Worm (Caenorhabditis elegans) whole organism, L1 larva: ENCODE data around the gene H37A05.4.

Experiments used
- C04F5.9 ChIP-seq: sonication (generic microtip); optimal IDR thresholded peaks from 2 replicates; lab custom pipeline; 2016; ENCODE audit warnings: missing genetic modification characterization, missing compliant biosample characterization
- C16A3.4 ChIP-seq: fragments of 150-350 bp; optimal IDR thresholded peaks from 2 replicates; lab custom pipeline; 2014; ENCODE audit warnings: missing biosample characterization, missing genetic modification characterization
- Y116A8C.19 ChIP-seq: sonication (generic microtip); optimal IDR thresholded peaks from 2 replicates; lab custom pipeline; 2016; ENCODE audit warnings: missing compliant biosample characterization, missing genetic modification characterization, borderline replicate concordance
- aly-2 ChIP-seq: fragments of 150-350 bp; optimal IDR thresholded peaks from 2 replicates; lab custom pipeline; 2014; ENCODE audit warnings: missing biosample characterization, missing genetic modification characterization
- blmp-1 ChIP-seq: fragments of 150-350 bp; optimal IDR thresholded peaks from 2 replicates; lab custom pipeline; 2014; ENCODE audit warnings: missing biosample characterization, missing genetic modification characterization
- ceh-88 ChIP-seq: fragments of 200-800 bp; sonication (Bioruptor generic); IDR thresholded peaks from 2 replicates; pipeline ENCODE4 v1.3.6; 2022; ENCODE audit warnings: missing genetic modification characterization, missing compliant biosample characterization
- dpl-1 ChIP-seq, 3 experiments: fragments of 150-350 bp in 2 of 3; sonication (generic microtip) in 1 of 3; optimal IDR thresholded peaks; 2 replicates each; lab custom pipeline; 2014 to 2017; ENCODE audit warnings: missing biosample characterization in 3 of 3, missing genetic modification characterization in 3 of 3, missing genetic modification reagents in 3 of 3
- dsc-1 ChIP-seq: sonication (generic microtip); optimal IDR thresholded peaks from 2 replicates; lab custom pipeline; 2016; ENCODE audit warnings: mild to moderate bottlenecking, missing genetic modification characterization, missing compliant biosample characterization
- efl-1 ChIP-seq, 4 experiments: fragments of 150-350 bp; optimal IDR thresholded peaks in 3 of 4; peaks in 1 of 4; 1 replicate in 1 of 4; 2 replicates in 3 of 4; lab custom pipeline; 2014; ENCODE audit warnings: missing biosample characterization in 2 of 4, missing genetic modification characterization in 2 of 4, missing genetic modification reagents in 2 of 4
- elt-2 ChIP-seq: sonication (generic microtip); optimal IDR thresholded peaks from 2 replicates; lab custom pipeline; 2016; ENCODE audit warnings: missing genetic modification characterization, mild to moderate bottlenecking, inconsistent platforms, missing compliant biosample characterization, missing genetic modification reagents
- elt-3 ChIP-seq, 6 experiments: fragments of 150-350 bp in 1 of 6; sonication (generic microtip); optimal IDR thresholded peaks; 2 replicates each; lab custom pipeline; 2017 to 2018; ENCODE audit warnings: missing biosample characterization in 6 of 6, missing genetic modification characterization in 6 of 6, inconsistent platforms in 1 of 6
- fkh-10 ChIP-seq: sonication (generic microtip); optimal IDR thresholded peaks from 2 replicates; lab custom pipeline; 2017; ENCODE audit warnings: missing biosample characterization, missing genetic modification reagents, missing genetic modification characterization
- fkh-4 ChIP-seq: sonication (generic microtip); optimal IDR thresholded peaks from 2 replicates; lab custom pipeline; 2016; ENCODE audit warnings: missing compliant biosample characterization, missing genetic modification characterization, borderline replicate concordance
- grh-1 ChIP-seq: fragments of 200-800 bp; sonication (Bioruptor generic); IDR thresholded peaks from 2 replicates; pipeline ENCODE4 v1.3.6; 2022; ENCODE audit warnings: missing genetic modification reagents, missing genetic modification characterization, missing compliant biosample characterization
- jun-1 ChIP-seq: fragments of 150-350 bp; optimal IDR thresholded peaks from 2 replicates; lab custom pipeline; 2014; ENCODE audit warnings: missing biosample characterization, missing genetic modification reagents, missing genetic modification characterization
- lin-14 ChIP-seq: fragments of 200-800 bp; sonication (Bioruptor generic); optimal IDR thresholded peaks from 2 replicates; lab custom pipeline; 2018; ENCODE audit warnings: mild to moderate bottlenecking, missing genetic modification characterization, moderate library complexity, missing compliant biosample characterization
- lin-15B ChIP-seq: fragments of 150-350 bp; sonication (generic microtip); optimal IDR thresholded peaks from 3 replicates; lab custom pipeline; 2014; ENCODE audit warnings: missing biosample characterization, missing genetic modification characterization
- lin-35 ChIP-seq, 2 experiments: fragments of 150-350 bp; optimal IDR thresholded peaks; 2 replicates each; lab custom pipeline; 2014; ENCODE audit warnings: missing biosample characterization in 2 of 2, missing genetic modification characterization in 2 of 2, missing genetic modification reagents in 2 of 2
- lir-3 ChIP-seq: sonication (generic microtip); optimal IDR thresholded peaks from 2 replicates; lab custom pipeline; 2016; ENCODE audit warnings: mild to moderate bottlenecking, missing genetic modification characterization, moderate library complexity, missing compliant biosample characterization; ENCODE audit not compliant: poor library complexity
- mdl-1 ChIP-seq, 2 experiments: fragments of 150-350 bp; optimal IDR thresholded peaks; 2 replicates each; lab custom pipeline; 2014 to 2017; ENCODE audit warnings: missing biosample characterization in 2 of 2, missing genetic modification characterization in 2 of 2, inconsistent platforms in 1 of 2
- mef-2 ChIP-seq: fragments of 150-350 bp; optimal IDR thresholded peaks from 2 replicates; lab custom pipeline; 2014; ENCODE audit warnings: missing biosample characterization, missing genetic modification characterization
- mep-1 ChIP-seq: fragments of 150-350 bp; optimal IDR thresholded peaks from 2 replicates; lab custom pipeline; 2014; ENCODE audit warnings: missing biosample characterization, missing genetic modification characterization
- nhr-11 ChIP-seq: fragments of 150-350 bp; optimal IDR thresholded peaks from 2 replicates; lab custom pipeline; 2014; ENCODE audit warnings: missing biosample characterization, missing genetic modification characterization
- nhr-20 ChIP-seq: sonication (generic microtip); optimal IDR thresholded peaks from 2 replicates; lab custom pipeline; 2016; ENCODE audit warnings: mild to moderate bottlenecking, missing genetic modification characterization, missing compliant biosample characterization
- nhr-237 ChIP-seq: fragments of 150-350 bp; optimal IDR thresholded peaks from 2 replicates; lab custom pipeline; 2014; ENCODE audit warnings: missing biosample characterization, missing genetic modification characterization
- nhr-71 ChIP-seq: sonication (generic microtip); optimal IDR thresholded peaks from 2 replicates; lab custom pipeline; 2016; ENCODE audit warnings: mild to moderate bottlenecking, missing genetic modification characterization, moderate library complexity, missing compliant biosample characterization
- nhr-76 ChIP-seq: sonication (generic microtip); optimal IDR thresholded peaks from 2 replicates; lab custom pipeline; 2017; ENCODE audit warnings: missing biosample characterization, missing genetic modification characterization
- nhr-77 ChIP-seq: fragments of 150-350 bp; optimal IDR thresholded peaks from 2 replicates; lab custom pipeline; 2014; ENCODE audit warnings: missing biosample characterization, missing genetic modification characterization
- nhr-84 ChIP-seq: sonication (generic microtip); optimal IDR thresholded peaks from 2 replicates; lab custom pipeline; 2017; ENCODE audit warnings: missing biosample characterization, missing genetic modification characterization
- nhr-85 ChIP-seq: sonication (generic microtip); peaks from one replicate; lab custom pipeline; 2016; ENCODE audit warnings: missing genetic modification characterization, inconsistent platforms, missing compliant biosample characterization
- nhr-90 ChIP-seq: sonication (generic microtip); optimal IDR thresholded peaks from 2 replicates; lab custom pipeline; 2016; ENCODE audit warnings: mild to moderate bottlenecking, missing genetic modification characterization, missing compliant biosample characterization; ENCODE audit not compliant: poor library complexity
- pqm-1 ChIP-seq: sonication (generic microtip); optimal IDR thresholded peaks from 3 replicates; lab custom pipeline; 2017; ENCODE audit warnings: missing biosample characterization, missing genetic modification characterization
- skn-1 ChIP-seq: fragments of 150-350 bp; optimal IDR thresholded peaks from 2 replicates; lab custom pipeline; 2014; ENCODE audit warnings: missing biosample characterization, missing genetic modification characterization
- snu-23 ChIP-seq: sonication (generic microtip); optimal IDR thresholded peaks from 2 replicates; lab custom pipeline; 2016; ENCODE audit warnings: missing genetic modification characterization, missing compliant biosample characterization
- swsn-7 ChIP-seq: sonication (generic microtip); optimal IDR thresholded peaks from 2 replicates; lab custom pipeline; 2016; ENCODE audit warnings: missing genetic modification characterization, missing compliant biosample characterization
- tbx-2 ChIP-seq: sonication (generic microtip); optimal IDR thresholded peaks from 2 replicates; lab custom pipeline; 2016; ENCODE audit warnings: missing genetic modification characterization, missing compliant biosample characterization
- unc-30 ChIP-seq: sonication (generic microtip); optimal IDR thresholded peaks from 2 replicates; lab custom pipeline; 2017; ENCODE audit warnings: missing biosample characterization, missing genetic modification characterization
- unc-98 ChIP-seq: fragments of 200-800 bp; sonication (Bioruptor generic); IDR thresholded peaks from 2 replicates; pipeline ENCODE4 v1.3.6; 2022; ENCODE audit warnings: missing genetic modification characterization, missing compliant biosample characterization
- xbp-1 ChIP-seq: sonication (generic microtip); optimal IDR thresholded peaks from 2 replicates; lab custom pipeline; 2016; ENCODE audit warnings: missing genetic modification characterization, missing compliant biosample characterization
- zag-1 ChIP-seq: fragments of 150-350 bp; optimal IDR thresholded peaks from 2 replicates; lab custom pipeline; 2014; ENCODE audit warnings: missing biosample characterization, missing genetic modification characterization
- ztf-4 ChIP-seq: fragments of 150-350 bp; optimal IDR thresholded peaks from 2 replicates; lab custom pipeline; 2014; ENCODE audit warnings: missing biosample characterization, missing genetic modification characterization

The H37A05.4 gene

DNA sequence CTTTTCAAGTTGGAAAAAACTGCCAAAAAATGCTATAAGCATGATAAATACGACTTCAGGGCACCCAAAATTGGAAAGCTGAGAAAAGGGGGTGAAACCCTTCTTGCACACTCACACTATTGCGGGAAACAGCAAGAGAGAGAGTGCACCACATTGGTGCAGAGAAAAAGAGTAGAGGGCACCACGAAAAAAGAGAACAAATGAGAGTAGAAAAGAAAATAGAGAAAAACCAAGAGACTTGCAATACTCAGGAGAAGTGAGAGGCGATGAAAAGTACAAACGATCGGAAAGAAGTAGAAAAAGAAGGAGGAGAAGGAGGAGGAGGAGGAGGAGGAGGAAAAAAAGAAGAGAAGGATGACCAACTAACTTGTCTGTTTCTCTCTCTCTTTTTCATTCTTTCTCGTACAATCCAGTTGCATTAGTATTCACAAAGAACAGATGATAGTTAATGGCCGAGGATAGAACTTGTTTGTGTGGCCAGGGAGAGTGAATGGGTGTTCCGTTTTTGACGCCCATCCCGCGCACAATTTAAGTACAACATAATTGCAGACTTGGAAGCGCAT is 5.7 kb upstream of the H37A05.4 start (continued):
- peak; percentile 94 for TF ChIP-seq lin-14 (GFP tag; lab: Kevin White, UChicago)
- TF ChIP-seq lin-35 (GFP tag; optimal IDR thresholded peaks at IDR 0.05; lab: Kevin White, UChicago): peak in 1 of 2 experiments; percentile 61
- peak; percentile 50 for TF ChIP-seq swsn-7
- TF ChIP-seq mef-2: no peak
- peak; percentile 19 for TF ChIP-seq lin-15B (tag; lab: Kevin White, UChicago)
- TF ChIP-seq ceh-88: no peak
- TF ChIP-seq aly-2 (tag; lab: Kevin White, UChicago): no peak
- TF ChIP-seq nhr-90 (tag; lab: Kevin White, UChicago): peak; percentile 38
- peak; percentile 28; the same call in 1 of the 2 replicates for TF ChIP-seq grh-1
- TF ChIP-seq elt-2: peak; percentile 1
- TF ChIP-seq C04F5.9 (tag; lab: Kevin White, UChicago): no peak
- TF ChIP-seq xbp-1: peak; percentile 2
- TF ChIP-seq zag-1 (tag; lab: Kevin White, UChicago): no peak
- TF ChIP-seq fkh-10: peak; percentile 34
- TF ChIP-seq dsc-1 (tag; lab: Kevin White, UChicago): peak; percentile 16
- TF ChIP-seq nhr-76 (tag; lab: Kevin White, UChicago): no peak
- TF ChIP-seq snu-23 (GFP tag; lab: Kevin White, UChicago): peak; percentile 62
- TF ChIP-seq nhr-84 (tag; lab: Kevin White, UChicago): no peak
- no peak for TF ChIP-seq unc-98 (GFP tag; lab: Robert Waterston, UW)
- peak; percentile 89 for TF ChIP-seq nhr-85 (tag; lab: Kevin White, UChicago)
- peak; percentile 67 for TF ChIP-seq jun-1
- no peak for TF ChIP-seq nhr-11 (tag; lab: Kevin White, UChicago)
- peak; percentile 27 for TF ChIP-seq tbx-2 (tag; lab: Kevin White, UChicago)
- TF ChIP-seq nhr-237: no peak
- TF ChIP-seq ztf-4: peak; percentile 32
- TF ChIP-seq nhr-20: peak; percentile 64
- TF ChIP-seq lir-3 (tag; lab: Kevin White, UChicago): peak; percentile 52
- peak; percentile 43 for TF ChIP-seq C16A3.4
- TF ChIP-seq Y116A8C.19: no peak

DNA sequence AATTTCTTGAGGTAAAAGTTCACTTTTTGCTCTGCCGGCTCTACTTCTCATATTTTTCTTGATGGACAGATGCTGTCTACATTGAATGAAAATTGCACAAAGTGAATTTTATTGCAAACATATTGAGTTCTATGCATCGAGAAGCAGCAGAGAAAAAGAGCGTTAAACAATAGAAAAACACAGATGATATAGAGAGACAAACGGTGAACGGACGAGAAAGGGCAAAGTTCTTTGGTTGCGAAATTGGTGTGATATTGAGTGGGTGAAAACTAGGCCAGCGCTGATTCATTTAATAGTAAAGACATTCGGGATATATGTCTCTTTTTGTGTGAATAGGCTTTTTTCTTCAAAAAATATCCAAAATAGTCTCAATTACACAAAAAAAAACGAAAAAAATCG is 4.8 kb upstream of the H37A05.4 start:
- TF ChIP-seq ztf-4 (no peak), unc-30 (tag; lab: Kevin White, UChicago) (no peak), nhr-77 (tag; lab: Kevin White, UChicago) (no peak), pqm-1 (no peak), fkh-4 (tag; lab: Kevin White, UChicago) (peak; percentile 15), skn-1 (tag; lab: Kevin White, UChicago) (peak; percentile 41), dsc-1 (tag; lab: Kevin White, UChicago) (peak; percentile 59)

- TF ChIP-seq nhr-90 (tag; lab: Kevin White, UChicago) (no peak), efl-1 (optimal IDR thresholded peaks at IDR 0.05; lab: Kevin White, UChicago) (no peak), efl-1 (GFP tag; optimal IDR thresholded peaks at IDR 0.05 in 1 of 2; lab: Kevin White, UChicago) (peak in 1 of 2 experiments; percentile 50), dpl-1 (GFP tag; optimal IDR thresholded peaks at IDR 0.05; lab: Kevin White, UChicago) (peak in 1 of 3 experiments; percentile 12), nhr-71 (peak; percentile 28), nhr-20 (peak; percentile 14), elt-2 (peak; percentile 12), blmp-1 (tag; lab: Kevin White, UChicago) (peak; percentile 84), mdl-1 (tag; optimal IDR thresholded peaks at IDR 0.05; lab: Kevin White, UChicago) (no peak), snu-23 (GFP tag; lab: Kevin White, UChicago) (peak; percentile 4), mef-2 (no peak), lin-14 (GFP tag; lab: Kevin White, UChicago) (peak; percentile 11), nhr-85 (tag; lab: Kevin White, UChicago) (peak; percentile 71), mep-1 (tag; lab: Kevin White, UChicago) (peak; percentile 40), ztf-4 (peak; percentile 21), elt-3 (tag; optimal IDR thresholded peaks at IDR 0.05; lab: Kevin White, UChicago) (peak in 1 of 6 experiments; percentile 31)
Observed at ce11 chrV:13653713-13654393, 4.3 kb upstream of the H37A05.4 start, which contains the start of gene lpin-1. TSS of gene lpin-1 (minus strand) at chrV:13654129.
